Fruit fly (Drosophila melanogaster): ENCODE measurements around the gene ago.

dm6 chr3L:4264963-4265362, 10.9 kb upstream of the ago start:
- TF ChIP-seq pan (optimal IDR thresholded peaks at IDR 0.05) (no peak), CG8478 (optimal IDR thresholded peaks at IDR 0.05) (no peak), Dll (optimal IDR thresholded peaks at IDR 0.05) (no peak)

Measured in whole organism.